Fruit fly (Drosophila melanogaster) whole organism, embryonic: ENCODE measurements around the gene CG4611.

ENCODE experiments used
- CG10321 ChIP-seq: fragments of 200-800 bp; sonication (Bioruptor generic); IDR thresholded peaks from 2 replicates; pipeline ENCODE4 v1.3.6; 2022; ENCODE audit warnings: missing biosample characterization, missing genetic modification characterization
- CG10462 ChIP-seq: fragments of 200-800 bp; sonication (Bioruptor generic); optimal IDR thresholded peaks from 2 replicates; lab custom pipeline; 2016; ENCODE audit warnings: missing biosample characterization, missing genetic modification characterization
- CG10565 ChIP-seq: fragments of 200-800 bp; sonication (Bioruptor generic); optimal IDR thresholded peaks from 3 replicates; lab custom pipeline; 2016; ENCODE audit warnings: missing biosample characterization, mild to moderate bottlenecking, missing genetic modification characterization
- CG11085 ChIP-seq: fragments of 200-800 bp; sonication (Bioruptor generic); IDR thresholded peaks from 2 replicates; pipeline ENCODE4 v1.3.6; 2022; ENCODE audit warnings: missing biosample characterization, missing genetic modification characterization
- CG12071 ChIP-seq: fragments of 200-800 bp; sonication (Bioruptor generic); optimal IDR thresholded peaks from 3 replicates; lab custom pipeline; 2018; ENCODE audit warnings: missing biosample characterization, mild to moderate bottlenecking, missing genetic modification characterization
- CG12155 ChIP-seq: fragments of 200-800 bp; sonication (Bioruptor generic); optimal IDR thresholded peaks from 3 replicates; lab custom pipeline; 2016; ENCODE audit warnings: missing biosample characterization, missing genetic modification characterization
- CG12236 ChIP-seq: fragments of 200-800 bp; sonication (Bioruptor generic); optimal IDR thresholded peaks from 2 replicates; lab custom pipeline; 2016; ENCODE audit warnings: missing biosample characterization, missing genetic modification characterization
- CG1529 ChIP-seq: fragments of 200-800 bp; sonication (Bioruptor generic); optimal IDR thresholded peaks from 3 replicates; lab custom pipeline; 2018; ENCODE audit warnings: missing biosample characterization, missing genetic modification characterization
- CG16779 ChIP-seq: fragments of 200-800 bp; sonication (Bioruptor generic); IDR thresholded peaks from 2 replicates; pipeline ENCODE4 v1.3.6; 2022; ENCODE audit warnings: missing biosample characterization, missing genetic modification characterization
- CG33213 ChIP-seq: fragments of 200-800 bp; sonication (Bioruptor generic); optimal IDR thresholded peaks from 3 replicates; lab custom pipeline; 2016; ENCODE audit warnings: missing biosample characterization, missing genetic modification characterization
- CG33557 ChIP-seq: fragments of 200-800 bp; sonication (Bioruptor generic); optimal IDR thresholded peaks from 2 replicates; lab custom pipeline; 2019; ENCODE audit warnings: missing biosample characterization, mild to moderate bottlenecking, missing genetic modification characterization, moderate library complexity
- CG3407 ChIP-seq: fragments of 200-800 bp; sonication (Bioruptor generic); optimal IDR thresholded peaks from 2 replicates; lab custom pipeline; 2018; ENCODE audit warnings: missing biosample characterization, mild to moderate bottlenecking, missing genetic modification characterization
- CG4707 ChIP-seq: fragments of 200-800 bp; sonication (Bioruptor generic); optimal IDR thresholded peaks from 2 replicates; lab custom pipeline; 2018; ENCODE audit warnings: missing biosample characterization, mild to moderate bottlenecking, missing genetic modification characterization, moderate library complexity
- CG6175 ChIP-seq: fragments of 200-800 bp; sonication (Bioruptor generic); IDR thresholded peaks from 3 replicates; pipeline ENCODE4 v1.3.6; 2022; ENCODE audit warnings: missing biosample characterization, missing genetic modification characterization
- CG8924 ChIP-seq: fragments of 200-800 bp; optimal IDR thresholded peaks from 3 replicates; lab custom pipeline; 2019; ENCODE audit warnings: missing biosample characterization, mild to moderate bottlenecking, missing genetic modification characterization, moderate library complexity
- CG9817 ChIP-seq: fragments of 200-800 bp; sonication (Bioruptor generic); optimal IDR thresholded peaks from 2 replicates; lab custom pipeline; 2018; ENCODE audit warnings: missing biosample characterization, mild to moderate bottlenecking, missing genetic modification characterization, moderate library complexity
- CHES-1-like ChIP-seq: fragments of 200-800 bp; sonication (Bioruptor generic); optimal IDR thresholded peaks from 2 replicates; lab custom pipeline; 2016; ENCODE audit warnings: missing biosample characterization, missing genetic modification characterization
- Camta ChIP-seq: fragments of 200-800 bp; sonication (Bioruptor generic); optimal IDR thresholded peaks from 2 replicates; lab custom pipeline; 2016; ENCODE audit warnings: missing biosample characterization, missing genetic modification characterization
- GATAe ChIP-seq: fragments of 200-800 bp; sonication (Bioruptor generic); conservative IDR thresholded peaks from 2 replicates; pipeline ENCODE4 v1.3.6; 2022; ENCODE audit warnings: missing biosample characterization, missing genetic modification characterization
- HLHmδ ChIP-seq: fragments of 200-800 bp; sonication (Bioruptor generic); optimal IDR thresholded peaks from 2 replicates; lab custom pipeline; 2018; ENCODE audit warnings: missing biosample characterization, mild to moderate bottlenecking, missing genetic modification characterization, moderate library complexity
- Nf-YA ChIP-seq: fragments of 200-800 bp; sonication (Bioruptor generic); IDR thresholded peaks from 2 replicates; pipeline ENCODE4 v1.3.6; 2022; ENCODE audit warnings: missing biosample characterization, missing genetic modification characterization
- Rx ChIP-seq: fragments of 200-800 bp; sonication (Bioruptor generic); IDR thresholded peaks from 2 replicates; pipeline ENCODE4 v1.3.6; 2022; ENCODE audit warnings: missing biosample characterization, missing genetic modification characterization
- Six4 ChIP-seq: fragments of 200-800 bp; sonication (Bioruptor generic); optimal IDR thresholded peaks from 2 replicates; lab custom pipeline; 2016; ENCODE audit warnings: missing biosample characterization, missing genetic modification characterization
- Sry-δ ChIP-seq: fragments of 200-800 bp; sonication (Bioruptor generic); optimal IDR thresholded peaks from 2 replicates; lab custom pipeline; 2016; ENCODE audit warnings: missing biosample characterization, missing genetic modification characterization
- Tbp ChIP-seq: fragments of >200 bp; optimal IDR thresholded peaks from 2 replicates; lab custom pipeline; 2018; ENCODE audit warnings: missing biosample characterization, missing genetic modification characterization
- Trl ChIP-seq, 3 experiments: fragments of >200 bp in 2 of 3; fragments of 200-800 bp in 1 of 3; sonication (Bioruptor generic) in 1 of 3; optimal IDR thresholded peaks; 2 replicates in 1 of 3; 3 replicates in 2 of 3; lab custom pipeline; 2016 to 2017; ENCODE audit warnings: missing biosample characterization in 1 of 3, missing genetic modification characterization in 1 of 3
- Vsx1 ChIP-seq: fragments of 200-800 bp; sonication (Bioruptor generic); optimal IDR thresholded peaks from 2 replicates; lab custom pipeline; 2017; ENCODE audit warnings: missing biosample characterization, mild to moderate bottlenecking, missing genetic modification characterization, missing genetic modification reagents
- ash1 ChIP-seq: fragments of 200-800 bp; sonication (Bioruptor generic); optimal IDR thresholded peaks from 2 replicates; lab custom pipeline; 2018; ENCODE audit warnings: missing biosample characterization, mild to moderate bottlenecking, missing genetic modification characterization
- bsh ChIP-seq, 2 experiments: fragments of 200-800 bp; sonication (Bioruptor generic); optimal IDR thresholded peaks; 2 replicates each; lab custom pipeline; 2017 to 2018; ENCODE audit warnings: mild to moderate bottlenecking in 2 of 2, missing biosample characterization in 2 of 2, missing genetic modification characterization in 2 of 2, moderate library complexity in 1 of 2
- cas ChIP-seq: fragments of 200-800 bp; sonication (Bioruptor generic); IDR thresholded peaks from 2 replicates; pipeline ENCODE4 v1.3.6; 2022; ENCODE audit warnings: missing biosample characterization, missing genetic modification characterization
- danr ChIP-seq: fragments of 200-800 bp; sonication (Bioruptor generic); IDR thresholded peaks from 2 replicates; pipeline ENCODE4 v1.3.6; 2022; ENCODE audit warnings: missing biosample characterization, missing genetic modification characterization
- dysf ChIP-seq: fragments of 200-800 bp; sonication (Bioruptor generic); IDR thresholded peaks from 3 replicates; pipeline ENCODE4 v1.3.6; 2022; ENCODE audit warnings: missing biosample characterization, missing genetic modification characterization
- eve ChIP-seq, 2 experiments: fragments of >200 bp; optimal IDR thresholded peaks; 2 replicates each; lab custom pipeline; 2017; ENCODE audit warnings: missing biosample characterization in 2 of 2, missing genetic modification characterization in 2 of 2
- gce ChIP-seq: fragments of 200-800 bp; sonication (Bioruptor generic); IDR thresholded peaks from 3 replicates; pipeline ENCODE4 v1.3.6; 2022; ENCODE audit warnings: missing biosample characterization, missing genetic modification characterization
- gsb ChIP-seq: fragments of 200-800 bp; sonication (Bioruptor generic); IDR thresholded peaks from 2 replicates; pipeline ENCODE4 v1.3.6; 2022; ENCODE audit warnings: missing biosample characterization, missing genetic modification characterization
- lbe ChIP-seq: fragments of 200-800 bp; sonication (Bioruptor generic); optimal IDR thresholded peaks from 2 replicates; lab custom pipeline; 2016; ENCODE audit warnings: missing biosample characterization, mild to moderate bottlenecking, missing genetic modification characterization
- lilli ChIP-seq: fragments of 200-800 bp; sonication (Bioruptor generic); optimal IDR thresholded peaks from 3 replicates; lab custom pipeline; 2016; ENCODE audit warnings: missing biosample characterization, missing genetic modification characterization
- maf-S ChIP-seq: fragments of 200-800 bp; sonication (Bioruptor generic); optimal IDR thresholded peaks from 2 replicates; lab custom pipeline; 2016; ENCODE audit warnings: missing biosample characterization, missing genetic modification characterization
- nau ChIP-seq: fragments of 200-800 bp; sonication (Bioruptor generic); optimal IDR thresholded peaks from 3 replicates; lab custom pipeline; 2017; ENCODE audit warnings: missing biosample characterization, mild to moderate bottlenecking, missing genetic modification characterization, missing genetic modification reagents
- nmo ChIP-seq: fragments of 200-800 bp; sonication (Bioruptor generic); optimal IDR thresholded peaks from 2 replicates; lab custom pipeline; 2018; ENCODE audit warnings: missing biosample characterization, mild to moderate bottlenecking, missing genetic modification characterization, moderate library complexity
- pb ChIP-seq: fragments of 200-800 bp; sonication (Bioruptor generic); optimal IDR thresholded peaks from 3 replicates; lab custom pipeline; 2016; ENCODE audit warnings: missing biosample characterization, missing genetic modification characterization
- pita ChIP-seq: fragments of 200-800 bp; sonication (Bioruptor generic); optimal IDR thresholded peaks from 2 replicates; lab custom pipeline; 2017; ENCODE audit warnings: missing biosample characterization, mild to moderate bottlenecking, missing genetic modification characterization
- pros ChIP-seq: fragments of 200-800 bp; sonication (Bioruptor generic); optimal IDR thresholded peaks from 3 replicates; lab custom pipeline; 2019; ENCODE audit warnings: missing biosample characterization, mild to moderate bottlenecking, missing genetic modification characterization, moderate library complexity
- psq ChIP-seq: fragments of 200-800 bp; sonication (Bioruptor generic); optimal IDR thresholded peaks from 2 replicates; lab custom pipeline; 2017; ENCODE audit warnings: missing biosample characterization, missing genetic modification characterization
- repo ChIP-seq: fragments of 200-800 bp; sonication (Bioruptor generic); optimal IDR thresholded peaks from 2 replicates; lab custom pipeline; 2016; ENCODE audit warnings: missing biosample characterization, missing genetic modification characterization
- shn ChIP-seq: fragments of 200-800 bp; sonication (Bioruptor generic); optimal IDR thresholded peaks from 3 replicates; lab custom pipeline; 2016; ENCODE audit warnings: missing biosample characterization, missing genetic modification characterization
- tap ChIP-seq: fragments of 200-800 bp; optimal IDR thresholded peaks from 3 replicates; lab custom pipeline; 2019; ENCODE audit warnings: missing biosample characterization, mild to moderate bottlenecking, missing genetic modification characterization, moderate library complexity
- toy ChIP-seq: fragments of 200-800 bp; sonication (Bioruptor generic); IDR thresholded peaks from 2 replicates; pipeline ENCODE4 v1.3.6; 2022; ENCODE audit warnings: missing biosample characterization, missing genetic modification characterization
- trem ChIP-seq: fragments of 200-800 bp; optimal IDR thresholded peaks from 3 replicates; lab custom pipeline; 2019; ENCODE audit warnings: missing biosample characterization, mild to moderate bottlenecking, missing genetic modification characterization, moderate library complexity
- wor ChIP-seq: fragments of 200-800 bp; sonication (Bioruptor generic); IDR thresholded peaks from 2 replicates; pipeline ENCODE4 v1.3.6; 2022; ENCODE audit warnings: missing biosample characterization, missing genetic modification characterization

CG4611 gene

dm6 chr3L:5184860-5185639 lies 48.9 kb downstream of the CG4611 start (continued):
- TF ChIP-seq CG10321 (GFP tag; lab: Robert Waterston, UW) (no peak), Nf-YA (GFP tag; lab: Robert Waterston, UW) (no peak), wor (GFP tag; lab: Robert Waterston, UW) (no peak), trem (no peak), danr (no peak), HLHmδ (GFP tag; lab: Kevin White, UChicago) (no peak), CG33213 (GFP tag; lab: Kevin White, UChicago) (peak; percentile 23), CG1529 (GFP tag; lab: Kevin White, UChicago) (peak; percentile 23), lbe (GFP tag; lab: Kevin White, UChicago) (no peak), toy (GFP tag; lab: Robert Waterston, UW) (no peak), bsh (GFP tag; optimal IDR thresholded peaks at IDR 0.05; lab: Kevin White, UChicago) (peak in 1 of 2 experiments; percentile 25), CG9817 (peak; percentile 24), CG10462 (GFP tag; lab: Kevin White, UChicago) (peak; percentile 13), gce (GFP tag; lab: Robert Waterston, UW) (0 out of 3 replicates have a peak, but pooled peaks have one; percentile 2), CG12071 (GFP tag; lab: Kevin White, UChicago) (no peak), Trl (optimal IDR thresholded peaks at IDR 0.05; lab: Kevin White, UChicago) (peak; percentile 98 to 99), Trl (GFP tag; optimal IDR thresholded peaks at IDR 0.05; lab: Kevin White, UChicago) (peak; percentile 59), lilli (GFP tag; lab: Kevin White, UChicago) (peak; percentile 77), CG12155 (GFP tag; lab: Kevin White, UChicago) (peak; percentile 55), tap (tag; lab: Kevin White, UChicago) (no peak), dysf (GFP tag; lab: Robert Waterston, UW) (peak; percentile 62; the same call in 2 of the 3 replicates), gsb (GFP tag; lab: Robert Waterston, UW) (peak; percentile 22; the same call in 1 of the 2 replicates), repo (GFP tag; lab: Kevin White, UChicago) (no peak), CG11085 (no peak), CG6175 (GFP tag; lab: Robert Waterston, UW) (no peak), GATAe (no peak), pros (peak; percentile 92), CG4707 (GFP tag; lab: Kevin White, UChicago) (no peak), shn (GFP tag; lab: Kevin White, UChicago) (peak; percentile 55), Six4 (GFP tag; lab: Kevin White, UChicago) (no peak), eve (GFP tag; optimal IDR thresholded peaks at IDR 0.05; lab: Kevin White, UChicago) (peak in 1 of 2 experiments; percentile 35), CG16779 (no peak), ash1 (GFP tag; lab: Kevin White, UChicago) (no peak), CG10565 (GFP tag; lab: Kevin White, UChicago) (no peak), pb (GFP tag; lab: Kevin White, UChicago) (no peak), maf-S (no peak), CHES-1-like (GFP tag; lab: Kevin White, UChicago) (no peak), Sry-δ (GFP tag; lab: Kevin White, UChicago) (no peak), nau (GFP tag; lab: Kevin White, UChicago) (no peak), nmo (GFP tag; lab: Kevin White, UChicago) (peak; percentile 54), Vsx1 (no peak), CG12236 (GFP tag; lab: Kevin White, UChicago) (peak; percentile 30), Camta (no peak), pita (GFP tag; lab: Kevin White, UChicago) (no peak), psq (no peak), CG3407 (GFP tag; lab: Kevin White, UChicago) (no peak), CG8924 (tag; lab: Kevin White, UChicago) (peak; percentile 24), CG33557 (GFP tag; lab: Kevin White, UChicago) (no peak), cas (GFP tag; lab: Robert Waterston, UW) (no peak), Tbp (no peak), Rx (GFP tag; lab: Robert Waterston, UW) (no peak)
